Worm (Caenorhabditis elegans) whole organism, L3 larva: ENCODE measurements around the gene nrps-1.

Experiments
- R02D3.7 ChIP-seq: fragments of 150-350 bp; optimal IDR thresholded peaks from 2 replicates; lab custom pipeline; 2014; ENCODE audit warnings: missing biosample characterization, missing genetic modification characterization
- aly-2 ChIP-seq: fragments of 150-350 bp; optimal IDR thresholded peaks from 2 replicates; lab custom pipeline; 2014; ENCODE audit warnings: missing biosample characterization, missing genetic modification characterization
- ama-1 ChIP-seq: fragments of 150-350 bp; optimal IDR thresholded peaks from 2 replicates; lab custom pipeline; 2018
- ceh-28 ChIP-seq: fragments of 150-350 bp; optimal IDR thresholded peaks from 2 replicates; lab custom pipeline; 2014; ENCODE audit warnings: missing biosample characterization, missing genetic modification reagents, missing genetic modification characterization
- ceh-82 ChIP-seq: fragments of 150-350 bp; optimal IDR thresholded peaks from 2 replicates; lab custom pipeline; 2014; ENCODE audit warnings: missing biosample characterization, missing genetic modification characterization
- ceh-9 ChIP-seq: sonication (generic microtip); optimal IDR thresholded peaks from 2 replicates; lab custom pipeline; 2018; ENCODE audit warnings: missing biosample characterization, missing genetic modification characterization
- daf-12 ChIP-seq: fragments of 150-350 bp; optimal IDR thresholded peaks from 2 replicates; lab custom pipeline; 2014; ENCODE audit warnings: missing biosample characterization, missing genetic modification reagents, missing genetic modification characterization
- egl-27 ChIP-seq: sonication (generic microtip); optimal IDR thresholded peaks from 4 replicates; lab custom pipeline; 2017; ENCODE audit warnings: missing biosample characterization, missing genetic modification reagents, missing genetic modification characterization
- egl-5 ChIP-seq: fragments of 150-350 bp; optimal IDR thresholded peaks from 2 replicates; lab custom pipeline; 2017; ENCODE audit warnings: missing biosample characterization, missing genetic modification reagents, missing genetic modification characterization, inconsistent platforms
- elt-1 ChIP-seq: fragments of 150-350 bp; optimal IDR thresholded peaks from 2 replicates; lab custom pipeline; 2014; ENCODE audit warnings: missing biosample characterization, missing genetic modification characterization
- elt-2 ChIP-seq: sonication (generic microtip); optimal IDR thresholded peaks from 2 replicates; lab custom pipeline; 2016; ENCODE audit warnings: missing genetic modification reagents, mild to moderate bottlenecking, missing genetic modification characterization, missing compliant biosample characterization
- eor-1 ChIP-seq, 2 experiments: fragments of 150-350 bp; optimal IDR thresholded peaks; 2 replicates each; lab custom pipeline; 2014 to 2018; ENCODE audit warnings: missing biosample characterization in 2 of 2, missing genetic modification characterization in 2 of 2
- fkh-10 ChIP-seq: sonication (generic microtip); optimal IDR thresholded peaks from 2 replicates; lab custom pipeline; 2017; ENCODE audit warnings: missing biosample characterization, missing genetic modification reagents, missing genetic modification characterization
- fkh-2 ChIP-seq: fragments of 150-350 bp; optimal IDR thresholded peaks from 2 replicates; lab custom pipeline; 2014; ENCODE audit warnings: missing biosample characterization, missing genetic modification reagents, missing genetic modification characterization
- fos-1 ChIP-seq: fragments of 150-350 bp; optimal IDR thresholded peaks from 2 replicates; lab custom pipeline; 2014; ENCODE audit warnings: missing biosample characterization, missing genetic modification characterization
- jun-1 ChIP-seq: fragments of 150-350 bp; optimal IDR thresholded peaks from 2 replicates; lab custom pipeline; 2014; ENCODE audit warnings: missing biosample characterization, missing genetic modification reagents, missing genetic modification characterization
- lin-15B ChIP-seq: fragments of 150-350 bp; optimal IDR thresholded peaks from 2 replicates; lab custom pipeline; 2014; ENCODE audit warnings: missing biosample characterization, missing genetic modification characterization
- lin-39 ChIP-seq: fragments of 150-350 bp; optimal IDR thresholded peaks from 2 replicates; lab custom pipeline; 2018; ENCODE audit warnings: missing biosample characterization, missing genetic modification reagents, missing genetic modification characterization
- lsy-12 ChIP-seq: sonication (generic microtip); optimal IDR thresholded peaks from 2 replicates; lab custom pipeline; 2016; ENCODE audit warnings: mild to moderate bottlenecking, missing genetic modification characterization, missing compliant biosample characterization
- mdl-1 ChIP-seq: fragments of 150-350 bp; optimal IDR thresholded peaks from 2 replicates; lab custom pipeline; 2014; ENCODE audit warnings: missing biosample characterization, missing genetic modification characterization
- mml-1 ChIP-seq: fragments of 150-350 bp; sonication (generic microtip); optimal IDR thresholded peaks from 3 replicates; lab custom pipeline; 2014; ENCODE audit warnings: missing biosample characterization, missing genetic modification characterization
- nfya-1 ChIP-seq: sonication (generic microtip); optimal IDR thresholded peaks from 2 replicates; lab custom pipeline; 2017; ENCODE audit warnings: missing genetic modification characterization, mild to moderate bottlenecking, missing compliant biosample characterization, antibody characterized with exemption, moderate library complexity; ENCODE audit not compliant: insufficient read depth
- nhr-12 ChIP-seq: fragments of 150-350 bp; optimal IDR thresholded peaks from 2 replicates; lab custom pipeline; 2014; ENCODE audit warnings: missing biosample characterization, missing genetic modification characterization
- nhr-237 ChIP-seq: fragments of 150-350 bp; optimal IDR thresholded peaks from 2 replicates; lab custom pipeline; 2014; ENCODE audit warnings: missing biosample characterization, missing genetic modification characterization
- nhr-25 ChIP-seq: sonication (generic microtip); optimal IDR thresholded peaks from 2 replicates; lab custom pipeline; 2017; ENCODE audit warnings: missing biosample characterization, missing genetic modification characterization
- nhr-28 ChIP-seq: fragments of 150-350 bp; optimal IDR thresholded peaks from 2 replicates; lab custom pipeline; 2014; ENCODE audit warnings: missing biosample characterization, missing genetic modification characterization
- nhr-43 ChIP-seq: sonication (generic microtip); optimal IDR thresholded peaks from 2 replicates; lab custom pipeline; 2016; ENCODE audit warnings: mild to moderate bottlenecking, missing genetic modification characterization, missing compliant biosample characterization; ENCODE audit not compliant: poor library complexity, severe bottlenecking
- nhr-67 ChIP-seq: fragments of 150-350 bp; optimal IDR thresholded peaks from 2 replicates; lab custom pipeline; 2014; ENCODE audit warnings: missing biosample characterization, missing genetic modification characterization
- nhr-76 ChIP-seq: fragments of 150-350 bp; sonication (generic microtip); optimal IDR thresholded peaks from 5 replicates; lab custom pipeline; 2014; ENCODE audit warnings: missing biosample characterization, missing genetic modification characterization
- nhr-77 ChIP-seq: fragments of 150-350 bp; optimal IDR thresholded peaks from 2 replicates; lab custom pipeline; 2014; ENCODE audit warnings: missing biosample characterization, missing genetic modification characterization
- pha-4 ChIP-seq: fragments of 150-350 bp; optimal IDR thresholded peaks from 2 replicates; lab custom pipeline; 2014; ENCODE audit warnings: missing biosample characterization, missing genetic modification reagents, missing genetic modification characterization
- pqm-1 ChIP-seq: fragments of 150-350 bp; optimal IDR thresholded peaks from 2 replicates; lab custom pipeline; 2017; ENCODE audit warnings: missing biosample characterization, missing genetic modification characterization, inconsistent platforms
- sea-2 ChIP-seq: fragments of 150-350 bp; sonication (generic microtip); optimal IDR thresholded peaks from 4 replicates; lab custom pipeline; 2014; ENCODE audit warnings: missing biosample characterization, missing genetic modification reagents, missing genetic modification characterization
- skn-1 ChIP-seq: fragments of 150-350 bp; optimal IDR thresholded peaks from 2 replicates; lab custom pipeline; 2014; ENCODE audit warnings: missing biosample characterization, missing genetic modification characterization
- snpc-4 ChIP-seq: fragments of 150-350 bp; optimal IDR thresholded peaks from 2 replicates; lab custom pipeline; 2014; ENCODE audit warnings: missing biosample characterization, missing genetic modification characterization
- tbx-2 ChIP-seq: sonication (generic microtip); optimal IDR thresholded peaks from 2 replicates; lab custom pipeline; 2016; ENCODE audit warnings: mild to moderate bottlenecking, missing genetic modification characterization, missing compliant biosample characterization
- unc-39 ChIP-seq: sonication (generic microtip); optimal IDR thresholded peaks from 4 replicates; lab custom pipeline; 2017; ENCODE audit warnings: missing biosample characterization, missing genetic modification characterization
- unc-62 ChIP-seq: fragments of 150-350 bp; sonication (generic microtip); optimal IDR thresholded peaks from 4 replicates; lab custom pipeline; 2014; ENCODE audit warnings: missing biosample characterization, missing genetic modification reagents, missing genetic modification characterization
- zag-1 ChIP-seq: fragments of 150-350 bp; optimal IDR thresholded peaks from 2 replicates; lab custom pipeline; 2014; ENCODE audit warnings: missing biosample characterization, missing genetic modification characterization
- ztf-4 ChIP-seq: fragments of 150-350 bp; optimal IDR thresholded peaks from 2 replicates; lab custom pipeline; 2014; ENCODE audit warnings: missing biosample characterization, missing genetic modification characterization

The nrps-1 gene

ce11 chrIII:11573921-11574320 is 39.4 kb downstream of the nrps-1 start, which contains the start of gene Y66D12A.8:
TSS of gene Y66D12A.8 (plus strand) at chrIII:11574221.
- TF ChIP-seq nhr-25 (tag; lab: Kevin White, UChicago) (no peak), snpc-4 (no peak), fkh-2 (tag; lab: Kevin White, UChicago) (no peak)

ce11 chrIII:11579380-11579779 is 44.9 kb downstream of the nrps-1 start:
- TF ChIP-seq sea-2 (GFP tag; lab: Kevin White, UChicago), result no peak
- TF ChIP-seq elt-2, result no peak
- TF ChIP-seq ceh-9 (tag; lab: Kevin White, UChicago), result no peak
- TF ChIP-seq zag-1 (tag; lab: Kevin White, UChicago), result no peak
- no peak for TF ChIP-seq skn-1
- no peak for TF ChIP-seq lin-39 (tag; lab: Kevin White, UChicago)
- no peak for TF ChIP-seq eor-1 (tag; optimal IDR thresholded peaks at IDR 0.05; lab: Kevin White, UChicago)
- TF ChIP-seq lsy-12 (tag; lab: Kevin White, UChicago), result no peak
- TF ChIP-seq fkh-2 (tag; lab: Kevin White, UChicago), result no peak
- no peak for TF ChIP-seq R02D3.7 (tag; lab: Kevin White, UChicago)
- TF ChIP-seq, all 47 proteins: peak for 0

ce11 chrIII:11580428-11580885 is 46.0 kb downstream of the nrps-1 start, which contains the start of gene Y66D12A.7:
TSS of gene Y66D12A.7 (minus strand) at chrIII:11580478.
- TF ChIP-seq ceh-9 (tag; lab: Kevin White, UChicago) (no peak), egl-5 (tag; lab: Kevin White, UChicago) (peak; percentile 60), lsy-12 (tag; lab: Kevin White, UChicago) (no peak), fkh-2 (tag; lab: Kevin White, UChicago) (no peak), ceh-82 (tag; lab: Kevin White, UChicago) (no peak), fos-1 (tag; lab: Kevin White, UChicago) (no peak), pqm-1 (peak; percentile 1), pha-4 (tag; lab: Kevin White, UChicago) (peak; percentile 55), mml-1 (tag; lab: Kevin White, UChicago) (no peak), lin-15B (peak; percentile 64), nfya-1 (tag; lab: Kevin White, UChicago) (peak; percentile 44)

- TF ChIP-seq fkh-2 (tag; lab: Kevin White, UChicago) (no peak), nhr-76 (no peak), nhr-77 (no peak), pha-4 (tag; lab: Kevin White, UChicago) (no peak), nhr-43 (tag; lab: Kevin White, UChicago) (no peak), daf-12 (tag; lab: Kevin White, UChicago) (no peak), zag-1 (tag; lab: Kevin White, UChicago) (no peak), aly-2 (no peak), nfya-1 (tag; lab: Kevin White, UChicago) (no peak), ztf-4 (no peak), fos-1 (tag; lab: Kevin White, UChicago) (no peak), elt-2 (no peak), eor-1 (tag; optimal IDR thresholded peaks at IDR 0.05; lab: Kevin White, UChicago) (no peak), nhr-67 (tag; lab: Kevin White, UChicago) (no peak), nhr-25 (tag; lab: Kevin White, UChicago) (no peak), mdl-1 (tag; lab: Kevin White, UChicago) (no peak), ceh-28 (tag; lab: Kevin White, UChicago) (no peak), nhr-12 (no peak), snpc-4 (no peak), fkh-10 (GFP tag; lab: Kevin White, UChicago) (no peak)
Measured at ce11 chrIII:11581372-11581771, 46.9 kb downstream of the nrps-1 start, which contains the start of the genes Y66D12A.6 and ceh-92. TSS of gene Y66D12A.6 (minus strand) at chrIII:11581402. TSS of gene ceh-92 (plus strand) at chrIII:11581600.

ce11 chrIII:11582569-11582968 is 48.1 kb downstream of the nrps-1 start:
- TF ChIP-seq nhr-76, result no peak
- peak; percentile 86 for TF ChIP-seq nfya-1 (tag; lab: Kevin White, UChicago)
- TF ChIP-seq, all 47 proteins: peak for 1

- TF ChIP-seq nhr-28 (tag; lab: Kevin White, UChicago) (no peak), elt-1 (tag; lab: Kevin White, UChicago) (no peak), mml-1 (tag; lab: Kevin White, UChicago) (no peak), pqm-1 (no peak), ama-1 (lab: Kevin White, UChicago) (no peak), aly-2 (no peak), egl-27 (tag; lab: Kevin White, UChicago) (no peak), nhr-67 (tag; lab: Kevin White, UChicago) (no peak), unc-39 (tag; lab: Kevin White, UChicago) (no peak), tbx-2 (tag; lab: Kevin White, UChicago) (no peak), nhr-43 (tag; lab: Kevin White, UChicago) (no peak), nhr-237 (no peak), unc-62 (GFP tag; lab: Kevin White, UChicago) (no peak), pha-4 (tag; lab: Kevin White, UChicago) (no peak), jun-1 (tag; lab: Kevin White, UChicago) (no peak), skn-1 (no peak), sea-2 (GFP tag; lab: Kevin White, UChicago) (no peak), nhr-12 (no peak)
Measured at ce11 chrIII:11588911-11589310, 54.4 kb downstream of the nrps-1 start, which contains the start of gene Y66D12A.3. TSS of gene Y66D12A.3 (plus strand) at chrIII:11589211.
